Fruit fly (Drosophila melanogaster) whole organism, prepupa: Measurements from ENCODE around the gene GstD6.

Experiments used
- Blimp-1 ChIP-seq: fragments of 200-800 bp; sonication (Bioruptor generic); optimal IDR thresholded peaks from 3 replicates; lab custom pipeline; 2017; ENCODE audit warnings: missing biosample characterization, missing genetic modification characterization, mild to moderate bottlenecking, moderate library complexity, missing genetic modification reagents
- CG10631 ChIP-seq: fragments of 200-800 bp; sonication (Bioruptor generic); optimal IDR thresholded peaks from 2 replicates; lab custom pipeline; 2016; ENCODE audit warnings: missing biosample characterization, missing genetic modification characterization
- CG10669 ChIP-seq: fragments of 200-800 bp; sonication (Bioruptor generic); optimal IDR thresholded peaks from 3 replicates; lab custom pipeline; 2018; ENCODE audit warnings: missing biosample characterization, mild to moderate bottlenecking, missing genetic modification characterization, moderate library complexity
- CG11294 ChIP-seq: fragments of 200-800 bp; sonication (Bioruptor generic); IDR thresholded peaks from 2 replicates; pipeline ENCODE4 v1.3.6; 2022; ENCODE audit warnings: missing biosample characterization, missing genetic modification characterization
- CG11762 ChIP-seq: fragments of 200-800 bp; sonication (Bioruptor generic); optimal IDR thresholded peaks from 3 replicates; lab custom pipeline; 2016; ENCODE audit warnings: missing biosample characterization, missing genetic modification characterization; ENCODE audit not compliant: insufficient read depth
- CG11902 ChIP-seq: fragments of 200-800 bp; sonication (Bioruptor generic); optimal IDR thresholded peaks from 3 replicates; lab custom pipeline; 2016; ENCODE audit warnings: missing biosample characterization, missing genetic modification characterization
- CG15336 ChIP-seq: fragments of 200-800 bp; sonication (Bioruptor generic); IDR thresholded peaks from 2 replicates; pipeline ENCODE4 v1.3.6; 2022; ENCODE audit warnings: missing biosample characterization, missing genetic modification characterization
- CG1621 ChIP-seq: fragments of 200-800 bp; sonication (Bioruptor generic); optimal IDR thresholded peaks from 3 replicates; lab custom pipeline; 2018; ENCODE audit warnings: missing biosample characterization, mild to moderate bottlenecking, missing genetic modification characterization
- CG3032 ChIP-seq: fragments of 200-800 bp; optimal IDR thresholded peaks from 2 replicates; lab custom pipeline; 2019; ENCODE audit warnings: missing biosample characterization, mild to moderate bottlenecking, missing genetic modification characterization, moderate library complexity
- CG32006 ChIP-seq: fragments of 200-800 bp; sonication (Bioruptor generic); optimal IDR thresholded peaks from 3 replicates; lab custom pipeline; 2017; ENCODE audit warnings: missing biosample characterization, mild to moderate bottlenecking, missing genetic modification characterization
- CG34406 ChIP-seq: fragments of 200-800 bp; sonication (Bioruptor generic); optimal IDR thresholded peaks from 3 replicates; lab custom pipeline; 2016; ENCODE audit warnings: missing biosample characterization, missing genetic modification characterization
- CG3919 ChIP-seq: fragments of 200-800 bp; sonication (Bioruptor generic); optimal IDR thresholded peaks from 3 replicates; lab custom pipeline; 2016; ENCODE audit warnings: missing biosample characterization, missing genetic modification characterization
- CG4318 ChIP-seq: fragments of 200-800 bp; sonication (Bioruptor generic); optimal IDR thresholded peaks from 3 replicates; lab custom pipeline; 2017; ENCODE audit warnings: missing biosample characterization, mild to moderate bottlenecking, missing genetic modification characterization
- CG6163 ChIP-seq: fragments of 200-800 bp; sonication (Bioruptor generic); IDR thresholded peaks from 3 replicates; pipeline ENCODE4 v1.3.6; 2022; ENCODE audit warnings: missing biosample characterization, missing genetic modification characterization
- CG6276 ChIP-seq: fragments of 200-800 bp; sonication (Bioruptor generic); optimal IDR thresholded peaks from 2 replicates; lab custom pipeline; 2017; ENCODE audit warnings: missing biosample characterization, mild to moderate bottlenecking, missing genetic modification characterization
- CG6792 ChIP-seq: fragments of 200-800 bp; sonication (Bioruptor generic); optimal IDR thresholded peaks from 3 replicates; lab custom pipeline; 2016; ENCODE audit warnings: missing biosample characterization, missing genetic modification characterization
- CG6808 ChIP-seq: fragments of 200-800 bp; sonication (Bioruptor generic); optimal IDR thresholded peaks from 3 replicates; lab custom pipeline; 2017; ENCODE audit warnings: missing biosample characterization, missing genetic modification characterization, mild to moderate bottlenecking, moderate library complexity, missing genetic modification reagents
- CG6854 ChIP-seq: fragments of 200-800 bp; sonication (Bioruptor generic); optimal IDR thresholded peaks from 2 replicates; lab custom pipeline; 2017; ENCODE audit warnings: missing biosample characterization, mild to moderate bottlenecking, missing genetic modification characterization
- CG7368 ChIP-seq: fragments of 200-800 bp; sonication (Bioruptor generic); optimal IDR thresholded peaks from 3 replicates; lab custom pipeline; 2016; ENCODE audit warnings: missing biosample characterization, missing genetic modification characterization
- CG8119 ChIP-seq: fragments of 200-800 bp; sonication (Bioruptor generic); IDR thresholded peaks from 3 replicates; pipeline ENCODE4 v1.3.6; 2022; ENCODE audit warnings: missing biosample characterization, missing genetic modification characterization
- CG9139 ChIP-seq: fragments of 200-800 bp; sonication (Bioruptor generic); optimal IDR thresholded peaks from 3 replicates; lab custom pipeline; 2017; ENCODE audit warnings: missing biosample characterization, mild to moderate bottlenecking, missing genetic modification characterization
- Eip75B ChIP-seq: fragments of 200-800 bp; sonication (Bioruptor generic); optimal IDR thresholded peaks from 3 replicates; lab custom pipeline; 2016; ENCODE audit warnings: missing biosample characterization, missing genetic modification characterization
- Eip78C ChIP-seq: fragments of 200-800 bp; sonication (Bioruptor generic); peaks from one replicate; lab custom pipeline; 2016; ENCODE audit warnings: missing biosample characterization, missing genetic modification characterization
- Eip93F ChIP-seq: fragments of 200-800 bp; sonication (Bioruptor generic); optimal IDR thresholded peaks from 2 replicates; lab custom pipeline; 2016; ENCODE audit warnings: missing biosample characterization, mild to moderate bottlenecking, missing genetic modification characterization
- Ets21C ChIP-seq: fragments of 200-800 bp; sonication (Bioruptor generic); optimal IDR thresholded peaks from 3 replicates; lab custom pipeline; 2016; ENCODE audit warnings: missing biosample characterization, missing genetic modification characterization
- Ets96B ChIP-seq: fragments of 200-800 bp; optimal IDR thresholded peaks from 2 replicates; lab custom pipeline; 2019; ENCODE audit warnings: missing biosample characterization, mild to moderate bottlenecking, missing genetic modification characterization, moderate library complexity
- Gug ChIP-seq: fragments of 200-800 bp; sonication (Bioruptor generic); IDR thresholded peaks from 2 replicates; pipeline ENCODE4 v1.3.6; 2022; ENCODE audit warnings: missing biosample characterization, missing genetic modification characterization
- Hr38 ChIP-seq: sonication (Bioruptor generic); optimal IDR thresholded peaks from 2 replicates; lab custom pipeline; 2016; ENCODE audit warnings: missing biosample characterization, missing genetic modification characterization
- Hr4 ChIP-seq: fragments of 200-800 bp; sonication (Bioruptor generic); optimal IDR thresholded peaks from 3 replicates; lab custom pipeline; 2016; ENCODE audit warnings: missing biosample characterization, missing genetic modification characterization
- Lpt ChIP-seq: fragments of 200-800 bp; sonication (Bioruptor generic); optimal IDR thresholded peaks from 3 replicates; lab custom pipeline; 2016; ENCODE audit warnings: missing biosample characterization, missing genetic modification characterization
- OdsH ChIP-seq: fragments of 200-800 bp; sonication (Bioruptor generic); optimal IDR thresholded peaks from 3 replicates; lab custom pipeline; 2016; ENCODE audit warnings: missing biosample characterization, missing genetic modification characterization
- Sox102F ChIP-seq: fragments of 200-800 bp; sonication (Bioruptor generic); optimal IDR thresholded peaks from 2 replicates; lab custom pipeline; 2016; ENCODE audit warnings: missing biosample characterization, mild to moderate bottlenecking, missing genetic modification characterization
- Sox14 ChIP-seq: fragments of 200-800 bp; sonication (Bioruptor generic); optimal IDR thresholded peaks from 3 replicates; lab custom pipeline; 2016; ENCODE audit warnings: missing biosample characterization, missing genetic modification characterization
- Sox15 ChIP-seq: fragments of 200-800 bp; sonication (Bioruptor generic); optimal IDR thresholded peaks from 3 replicates; lab custom pipeline; 2016; ENCODE audit warnings: missing biosample characterization, missing genetic modification characterization
- achi ChIP-seq: fragments of 200-800 bp; sonication (Bioruptor generic); optimal IDR thresholded peaks from 3 replicates; lab custom pipeline; 2016; ENCODE audit warnings: missing biosample characterization, missing genetic modification characterization
- eg ChIP-seq: fragments of 200-800 bp; sonication (Bioruptor generic); IDR thresholded peaks from 3 replicates; pipeline ENCODE4 v1.3.6; 2022; ENCODE audit warnings: missing biosample characterization, missing genetic modification characterization
- esn ChIP-seq: fragments of 200-800 bp; sonication (Bioruptor generic); optimal IDR thresholded peaks from 2 replicates; lab custom pipeline; 2016; ENCODE audit warnings: missing biosample characterization, mild to moderate bottlenecking, missing genetic modification characterization, moderate library complexity
- fd85E ChIP-seq: fragments of 200-800 bp; sonication (Bioruptor generic); optimal IDR thresholded peaks from 3 replicates; lab custom pipeline; 2016; ENCODE audit warnings: missing biosample characterization, missing genetic modification characterization
- lz ChIP-seq: fragments of 200-800 bp; sonication (Bioruptor generic); optimal IDR thresholded peaks from 3 replicates; lab custom pipeline; 2016; ENCODE audit warnings: missing biosample characterization, missing genetic modification characterization
- net ChIP-seq: fragments of 200-800 bp; sonication (Bioruptor generic); optimal IDR thresholded peaks from 3 replicates; lab custom pipeline; 2016; ENCODE audit warnings: missing biosample characterization, missing genetic modification characterization
- salr ChIP-seq, 2 experiments: fragments of 200-800 bp; sonication (Bioruptor generic); optimal IDR thresholded peaks; 3 replicates each; lab custom pipeline; 2016 to 2018; ENCODE audit warnings: missing biosample characterization in 2 of 2, missing genetic modification characterization in 2 of 2, mild to moderate bottlenecking in 1 of 2
- spab ChIP-seq: fragments of 200-800 bp; sonication (Bioruptor generic); optimal IDR thresholded peaks from 2 replicates; lab custom pipeline; 2017; ENCODE audit warnings: missing biosample characterization, mild to moderate bottlenecking, missing genetic modification characterization, missing genetic modification reagents
- svp ChIP-seq: fragments of 200-800 bp; sonication (Bioruptor generic); peaks from one replicate; lab custom pipeline; 2016; ENCODE audit warnings: missing biosample characterization, missing genetic modification characterization

Gene GstD6

dm6 chr3R:12350497-12350896 is 26.4 kb upstream of the GstD6 start, which contains the start of gene CG10038 (continued):
- TF ChIP-seq CG11294 (GFP tag; lab: Robert Waterston, UW) (no peak), fd85E (GFP tag; lab: Kevin White, UChicago) (no peak), CG34406 (no peak), CG6808 (GFP tag; lab: Kevin White, UChicago) (no peak), CG7368 (GFP tag; lab: Kevin White, UChicago) (no peak)
- TF ChIP-seq, all 60 proteins: peak for 13

DNA sequence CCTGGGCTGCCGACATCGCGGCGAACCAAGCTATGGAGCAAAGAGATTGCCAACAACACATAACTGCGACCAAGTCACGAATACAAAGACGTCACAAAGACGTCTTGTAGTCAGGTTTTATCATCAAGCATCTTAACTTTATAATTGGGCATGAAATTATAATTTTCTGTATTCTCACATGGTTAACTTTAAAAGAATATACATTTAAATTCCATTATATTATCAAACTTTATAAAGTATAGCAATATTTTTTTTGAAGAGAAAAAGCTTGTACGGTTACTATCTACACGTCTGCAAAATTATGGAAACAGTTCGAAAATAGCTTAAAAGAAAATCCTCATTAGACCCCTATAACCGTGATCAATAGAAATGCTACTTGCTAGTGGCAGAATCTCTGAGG is 24.9 kb upstream of the GstD6 start, which contains the start of gene CG10041:
CG10041 (minus strand) TSS at position 101 of the 400 bp plus-strand sequence.
- TF ChIP-seq CG10669: no peak
- no peak for TF ChIP-seq Hr38 (GFP tag; lab: Kevin White, UChicago)
- no peak for TF ChIP-seq spab
- no peak for TF ChIP-seq net (GFP tag; lab: Kevin White, UChicago)
- TF ChIP-seq CG1621 (tag; lab: Kevin White, UChicago): no peak
- no peak for TF ChIP-seq CG6792 (GFP tag; lab: Kevin White, UChicago)
- no peak for TF ChIP-seq eg (GFP tag; lab: Robert Waterston, UW)
- TF ChIP-seq CG11762 (GFP tag; lab: Kevin White, UChicago): no peak
- no peak for TF ChIP-seq CG10631 (GFP tag; lab: Kevin White, UChicago)
- TF ChIP-seq CG4318 (GFP tag; lab: Kevin White, UChicago): no peak
- TF ChIP-seq lz (GFP tag; lab: Kevin White, UChicago): no peak
- TF ChIP-seq Sox102F (GFP tag; lab: Kevin White, UChicago): no peak
- no peak for TF ChIP-seq CG32006 (GFP tag; lab: Kevin White, UChicago)
- TF ChIP-seq CG15336: no peak
- TF ChIP-seq salr (GFP tag; optimal IDR thresholded peaks at IDR 0.05; lab: Kevin White, UChicago): no peak
- TF ChIP-seq CG6854 (GFP tag; lab: Kevin White, UChicago): no peak
- no peak for TF ChIP-seq CG6163 (GFP tag; lab: Robert Waterston, UW)
- no peak for TF ChIP-seq CG8119

- peak; percentile 8 for TF ChIP-seq esn (GFP tag; lab: Kevin White, UChicago)
- TF ChIP-seq Sox14: no peak
Measured at dm6 chr3R:12356044-12356443, 20.9 kb upstream of the GstD6 start, which contains the start of gene MBD-R2. TSS of gene MBD-R2 (minus strand) at chr3R:12356265.

- TF ChIP-seq Ets96B (tag; lab: Kevin White, UChicago): no peak
- TF ChIP-seq CG8119: no peak
- no peak for TF ChIP-seq OdsH (GFP tag; lab: Kevin White, UChicago)
- no peak for TF ChIP-seq Eip75B
- TF ChIP-seq Eip93F: no peak
- TF ChIP-seq CG6276: no peak
- peak; percentile 1 for TF ChIP-seq CG3919 (GFP tag; lab: Kevin White, UChicago)
- TF ChIP-seq Ets21C (GFP tag; lab: Kevin White, UChicago): no peak
- TF ChIP-seq CG6854 (GFP tag; lab: Kevin White, UChicago): peak; percentile 26
- TF ChIP-seq CG3032 (tag; lab: Kevin White, UChicago): no peak
- TF ChIP-seq Hr4 (GFP tag; lab: Kevin White, UChicago): no peak
- no peak for TF ChIP-seq achi (GFP tag; lab: Kevin White, UChicago)
- no peak for TF ChIP-seq CG9139 (GFP tag; lab: Kevin White, UChicago)
- no peak for TF ChIP-seq fd85E (GFP tag; lab: Kevin White, UChicago)
- no peak for TF ChIP-seq svp (GFP tag; lab: Kevin White, UChicago)
- no peak for TF ChIP-seq CG11902 (GFP tag; lab: Kevin White, UChicago)
- peak; percentile 75 for TF ChIP-seq Blimp-1 (GFP tag; lab: Kevin White, UChicago)
- no peak for TF ChIP-seq CG4318 (GFP tag; lab: Kevin White, UChicago)
- TF ChIP-seq Lpt (GFP tag; lab: Kevin White, UChicago): no peak
- no peak for TF ChIP-seq Sox15 (GFP tag; lab: Kevin White, UChicago)
- TF ChIP-seq Gug (GFP tag; lab: Robert Waterston, UW): no peak
- TF ChIP-seq Eip78C: peak; percentile 57
Measured at dm6 chr3R:12359837-12360236, 17.1 kb upstream of the GstD6 start, which contains the start of gene CG4115. TSS of gene CG4115 (plus strand) at chr3R:12360008.
